Worm (Caenorhabditis elegans) whole organism, midembryonic: ENCODE results near the gene F45D3.1.

Source experiments
- T22C8.4 ChIP-seq: fragments of 200-800 bp; sonication (Bioruptor generic); IDR thresholded peaks from 2 replicates; pipeline ENCODE4 v1.3.6; 2022; ENCODE audit warnings: missing genetic modification characterization, missing compliant biosample characterization
- flt-1 ChIP-seq: fragments of 200-800 bp; sonication (Bioruptor generic); IDR thresholded peaks from 2 replicates; pipeline ENCODE4 v1.3.6; 2022; ENCODE audit warnings: missing genetic modification characterization, missing compliant biosample characterization
- med-1 ChIP-seq: sonication (generic microtip); optimal IDR thresholded peaks from 2 replicates; lab custom pipeline; 2017; ENCODE audit warnings: missing genetic modification characterization, mild to moderate bottlenecking, missing compliant biosample characterization, antibody characterized with exemption, missing genetic modification reagents; ENCODE audit not compliant: insufficient read depth
- tab-1 ChIP-seq: fragments of 200-800 bp; sonication (Bioruptor generic); IDR thresholded peaks from 2 replicates; pipeline ENCODE4 v1.3.6; 2022; ENCODE audit warnings: missing genetic modification characterization, missing compliant biosample characterization
- ztf-23 ChIP-seq: fragments of 200-800 bp; sonication (Bioruptor generic); IDR thresholded peaks from 2 replicates; pipeline ENCODE4 v1.3.6; 2022; ENCODE audit warnings: missing genetic modification reagents, missing genetic modification characterization, missing compliant biosample characterization

DNA sequence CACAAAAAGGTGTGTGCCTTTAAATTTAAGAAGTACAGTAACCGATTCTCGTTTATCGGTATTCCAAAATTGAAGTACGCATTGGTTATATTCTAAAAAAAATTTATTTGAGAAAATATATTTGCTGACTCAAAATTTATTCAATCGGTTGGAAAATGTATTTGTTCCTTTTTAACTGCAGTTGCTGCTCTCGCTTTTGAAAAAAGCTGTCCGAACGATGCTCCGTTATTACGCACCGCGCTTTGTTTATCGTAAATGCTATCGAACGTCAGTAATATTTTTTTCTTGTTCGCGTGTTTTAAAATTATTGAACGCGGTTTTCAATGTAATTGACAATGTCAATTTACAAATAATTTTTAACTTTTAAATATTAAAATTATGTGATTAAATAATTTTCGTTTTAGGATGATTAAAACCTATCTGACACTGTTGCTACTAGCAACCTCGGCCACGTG, 33.5 kb downstream of the F45D3.1 start, which contains the start of gene sel-1:
- TF ChIP-seq tab-1 (GFP tag; lab: Robert Waterston, UW) (no peak), flt-1 (GFP tag; lab: Robert Waterston, UW) (no peak), T22C8.4 (GFP tag; lab: Robert Waterston, UW) (no peak), ztf-23 (GFP tag; lab: Robert Waterston, UW) (no peak), med-1 (GFP tag; lab: Kevin White, UChicago) (no peak)
